Fruit fly (Drosophila melanogaster): Measurements from ENCODE around the gene CG8010.

DNA sequence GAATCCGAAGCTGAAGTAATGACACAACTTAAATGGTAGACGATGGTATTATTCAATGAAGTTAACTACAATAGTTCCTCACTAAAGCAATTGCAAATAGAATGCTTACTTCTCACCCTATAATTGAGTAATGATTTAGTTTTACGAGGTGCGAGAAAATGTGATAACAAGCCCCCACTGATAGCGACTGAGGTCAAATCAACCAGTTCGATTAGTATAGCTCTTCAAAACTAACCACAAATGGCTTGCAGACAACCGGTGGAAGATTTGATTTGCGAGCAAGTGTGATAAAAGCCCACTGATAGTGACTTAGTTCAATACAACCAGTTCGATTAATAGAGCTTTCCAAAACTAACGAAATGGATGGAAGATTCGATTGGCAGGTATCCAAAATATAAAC is 29.3 kb downstream of the CG8010 start:
- TF ChIP-seq tj (GFP tag; optimal IDR thresholded peaks at IDR 0.05) (no peak), CG7101 (tag; optimal IDR thresholded peaks at IDR 0.05) (no peak), CG7045 (GFP tag; optimal IDR thresholded peaks at IDR 0.05) (no peak), CG1620 (GFP tag; optimal IDR thresholded peaks at IDR 0.05) (no peak), CG14711 (tag; optimal IDR thresholded peaks at IDR 0.05) (no peak), CG33017 (tag; optimal IDR thresholded peaks at IDR 0.05) (no peak), pad (GFP tag; optimal IDR thresholded peaks at IDR 0.05) (no peak)

All from whole organism, adult.